Worm (Caenorhabditis elegans): ENCODE data around the gene fdgt-2.

Gene fdgt-2

ce11 chrII:8428947-8429919 is 11.8 kb downstream of the fdgt-2 start:
- TF ChIP-seq med-1 (GFP tag; optimal IDR thresholded peaks at IDR 0.05; ENCODE audit: insufficient read depth) (no peak), T22C8.4 (GFP tag; IDR thresholded peaks at IDR 0.05) (no peak), tab-1 (GFP tag; IDR thresholded peaks at IDR 0.05) (no peak), ztf-23 (GFP tag; IDR thresholded peaks at IDR 0.05) (no peak), flt-1 (GFP tag; IDR thresholded peaks at IDR 0.05) (no peak), ztf-29 (GFP tag; IDR thresholded peaks at IDR 0.05) (no peak), cog-1 (tag; optimal IDR thresholded peaks at IDR 0.05) (no peak), ref-1 (GFP tag; conservative IDR thresholded peaks at IDR 0.05) (no peak), klf-2 (GFP tag; conservative IDR thresholded peaks at IDR 0.05) (no peak)

DNA sequence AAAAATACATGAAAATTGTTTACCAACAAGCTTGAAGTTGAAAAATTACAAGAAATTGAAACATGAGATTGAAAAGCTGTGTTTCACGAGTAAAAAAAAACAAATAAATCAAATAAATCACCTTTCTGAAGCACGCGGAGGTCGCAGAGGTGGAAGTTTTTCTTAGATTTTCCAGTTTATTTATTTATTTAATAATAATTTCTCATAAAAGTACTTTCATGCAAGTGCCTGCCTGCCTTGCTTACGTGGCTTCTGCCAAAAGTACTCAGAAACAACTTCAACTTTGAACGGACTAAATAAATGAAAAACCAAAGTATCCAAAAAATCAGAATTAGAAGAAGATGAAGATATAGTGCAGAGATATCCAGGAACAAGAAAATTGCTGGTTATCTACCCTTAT is 14.5 kb downstream of the fdgt-2 start, which contains the start of gene acp-2:
acp-2 (minus strand) TSS at position 101 of the 400 bp plus-strand sequence.
- TF ChIP-seq cog-1 (tag; optimal IDR thresholded peaks at IDR 0.05) (no peak), T22C8.4 (GFP tag; IDR thresholded peaks at IDR 0.05) (no peak), ref-1 (GFP tag; conservative IDR thresholded peaks at IDR 0.05) (no peak), flt-1 (GFP tag; IDR thresholded peaks at IDR 0.05) (no peak), med-1 (GFP tag; optimal IDR thresholded peaks at IDR 0.05; ENCODE audit: insufficient read depth) (no peak), tab-1 (GFP tag; IDR thresholded peaks at IDR 0.05) (no peak)

- TF ChIP-seq med-1 (GFP tag; optimal IDR thresholded peaks at IDR 0.05; ENCODE audit: insufficient read depth) (no peak), klf-2 (GFP tag; conservative IDR thresholded peaks at IDR 0.05) (no peak), ztf-29 (GFP tag; IDR thresholded peaks at IDR 0.05) (no peak), T22C8.4 (GFP tag; IDR thresholded peaks at IDR 0.05) (no peak), flt-1 (GFP tag; IDR thresholded peaks at IDR 0.05) (no peak), ref-1 (GFP tag; conservative IDR thresholded peaks at IDR 0.05) (no peak), tab-1 (GFP tag; IDR thresholded peaks at IDR 0.05) (no peak), ztf-23 (GFP tag; IDR thresholded peaks at IDR 0.05) (no peak), cog-1 (tag; optimal IDR thresholded peaks at IDR 0.05) (no peak)
Measured at ce11 chrII:8435005-8435404, 17.6 kb downstream of the fdgt-2 start, which contains the start of gene acp-4. Gene acp-4 (minus strand): TSS chrII:8435105.

ce11 chrII:8437035-8437434 is 19.6 kb downstream of the fdgt-2 start, which contains the start of gene acp-3:
Gene acp-3 (minus strand): TSS chrII:8437135.
- TF ChIP-seq cog-1 (tag; optimal IDR thresholded peaks at IDR 0.05) (no peak), med-1 (GFP tag; optimal IDR thresholded peaks at IDR 0.05; ENCODE audit: insufficient read depth) (no peak), flt-1 (GFP tag; IDR thresholded peaks at IDR 0.05) (no peak), klf-2 (GFP tag; conservative IDR thresholded peaks at IDR 0.05) (no peak), ztf-29 (GFP tag; IDR thresholded peaks at IDR 0.05) (no peak), ref-1 (GFP tag; conservative IDR thresholded peaks at IDR 0.05) (no peak), T22C8.4 (GFP tag; IDR thresholded peaks at IDR 0.05) (no peak), ztf-23 (GFP tag; IDR thresholded peaks at IDR 0.05) (no peak), tab-1 (GFP tag; IDR thresholded peaks at IDR 0.05) (no peak)

DNA sequence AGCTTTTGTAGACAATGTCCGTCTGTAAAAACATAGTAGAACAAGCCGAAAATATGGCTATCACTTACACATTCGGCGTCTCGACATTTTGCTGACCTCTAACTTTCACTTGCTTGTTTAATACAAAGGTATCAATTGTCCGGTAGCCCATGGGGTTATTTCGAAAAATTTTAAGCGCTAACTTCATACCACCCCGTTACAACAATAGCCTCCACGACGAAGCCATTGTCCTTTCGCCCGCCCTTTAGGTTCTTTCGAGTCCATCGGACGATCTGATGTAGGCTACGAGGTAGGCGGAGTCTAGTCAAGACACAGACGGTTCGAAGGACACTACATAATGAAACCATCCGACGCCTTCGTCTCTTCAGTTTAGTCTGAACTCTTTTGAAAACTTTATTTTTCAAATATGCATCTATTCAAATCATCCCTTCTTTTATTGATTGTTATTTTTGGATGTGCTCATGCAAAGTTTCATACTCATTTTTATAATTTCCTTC is 21.4 kb downstream of the fdgt-2 start, which contains the start of gene lips-10:
lips-10 (plus strand) TSS at position 378 of the 497 bp plus-strand sequence.
- no peak for TF ChIP-seq ref-1 (GFP tag; conservative IDR thresholded peaks at IDR 0.05)
- TF ChIP-seq ztf-23 (GFP tag; IDR thresholded peaks at IDR 0.05), result no peak
- TF ChIP-seq cog-1 (tag; optimal IDR thresholded peaks at IDR 0.05), result no peak
- TF ChIP-seq T22C8.4 (GFP tag; IDR thresholded peaks at IDR 0.05), result no peak
- TF ChIP-seq tab-1 (GFP tag; IDR thresholded peaks at IDR 0.05), result no peak
- no peak for TF ChIP-seq klf-2 (GFP tag; conservative IDR thresholded peaks at IDR 0.05)
- TF ChIP-seq flt-1 (GFP tag; IDR thresholded peaks at IDR 0.05), result no peak
- no peak for TF ChIP-seq med-1 (GFP tag; optimal IDR thresholded peaks at IDR 0.05; ENCODE audit: insufficient read depth)
- no peak for TF ChIP-seq ztf-29 (GFP tag; IDR thresholded peaks at IDR 0.05)

- TF ChIP-seq flt-1 (GFP tag; IDR thresholded peaks at IDR 0.05) (no peak), cog-1 (tag; optimal IDR thresholded peaks at IDR 0.05) (no peak), T22C8.4 (GFP tag; IDR thresholded peaks at IDR 0.05) (no peak), med-1 (GFP tag; optimal IDR thresholded peaks at IDR 0.05; ENCODE audit: insufficient read depth) (no peak), ztf-29 (GFP tag; IDR thresholded peaks at IDR 0.05) (no peak), klf-2 (GFP tag; conservative IDR thresholded peaks at IDR 0.05) (no peak), tab-1 (GFP tag; IDR thresholded peaks at IDR 0.05) (no peak)
Measured at ce11 chrII:8440097-8440496, 22.7 kb downstream of the fdgt-2 start.

DNA sequence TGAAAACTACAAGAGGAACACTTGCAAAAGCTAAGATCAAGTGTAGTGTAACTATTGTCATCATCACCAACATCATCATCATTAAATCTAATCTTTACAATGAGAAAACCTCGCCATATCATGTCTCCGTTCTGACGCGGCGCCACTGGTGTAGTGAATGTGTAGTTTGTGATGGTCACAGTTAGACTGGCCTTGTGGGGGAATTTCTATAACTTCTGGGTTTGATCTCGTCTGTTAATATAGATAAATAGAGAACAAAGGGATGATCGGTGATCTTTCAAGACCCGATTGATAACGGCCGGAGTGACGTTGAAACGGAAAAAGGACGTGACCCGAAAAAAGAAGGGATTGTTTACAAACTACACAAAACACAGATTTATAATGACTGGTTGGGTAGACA is 23.4 kb downstream of the fdgt-2 start:
- TF ChIP-seq flt-1 (GFP tag; IDR thresholded peaks at IDR 0.05), result no peak
- no peak for TF ChIP-seq ztf-29 (GFP tag; IDR thresholded peaks at IDR 0.05)
- TF ChIP-seq med-1 (GFP tag; optimal IDR thresholded peaks at IDR 0.05; ENCODE audit: insufficient read depth), result no peak
- no peak for TF ChIP-seq cog-1 (tag; optimal IDR thresholded peaks at IDR 0.05)
- TF ChIP-seq klf-2 (GFP tag; conservative IDR thresholded peaks at IDR 0.05), result no peak
- no peak for TF ChIP-seq ztf-23 (GFP tag; IDR thresholded peaks at IDR 0.05)
- TF ChIP-seq tab-1 (GFP tag; IDR thresholded peaks at IDR 0.05), result no peak
- no peak for TF ChIP-seq ref-1 (GFP tag; conservative IDR thresholded peaks at IDR 0.05)
- TF ChIP-seq T22C8.4 (GFP tag; IDR thresholded peaks at IDR 0.05), result no peak

ce11 chrII:8441519-8441918 is 24.1 kb downstream of the fdgt-2 start:
- TF ChIP-seq med-1 (GFP tag; optimal IDR thresholded peaks at IDR 0.05; ENCODE audit: insufficient read depth), result no peak
- no peak for TF ChIP-seq ztf-23 (GFP tag; IDR thresholded peaks at IDR 0.05)
- no peak for TF ChIP-seq cog-1 (tag; optimal IDR thresholded peaks at IDR 0.05)
- TF ChIP-seq ztf-29 (GFP tag; IDR thresholded peaks at IDR 0.05), result no peak
- no peak for TF ChIP-seq tab-1 (GFP tag; IDR thresholded peaks at IDR 0.05)
- no peak for TF ChIP-seq klf-2 (GFP tag; conservative IDR thresholded peaks at IDR 0.05)
- TF ChIP-seq ref-1 (GFP tag; conservative IDR thresholded peaks at IDR 0.05), result no peak
- TF ChIP-seq T22C8.4 (GFP tag; IDR thresholded peaks at IDR 0.05), result no peak
- no peak for TF ChIP-seq flt-1 (GFP tag; IDR thresholded peaks at IDR 0.05)

ce11 chrII:8442176-8442575 is 24.8 kb downstream of the fdgt-2 start:
- TF ChIP-seq cog-1 (tag; optimal IDR thresholded peaks at IDR 0.05), result no peak
- TF ChIP-seq ztf-23 (GFP tag; IDR thresholded peaks at IDR 0.05), result no peak
- no peak for TF ChIP-seq klf-2 (GFP tag; conservative IDR thresholded peaks at IDR 0.05)
- TF ChIP-seq flt-1 (GFP tag; IDR thresholded peaks at IDR 0.05), result no peak
- no peak for TF ChIP-seq T22C8.4 (GFP tag; IDR thresholded peaks at IDR 0.05)
- TF ChIP-seq ref-1 (GFP tag; conservative IDR thresholded peaks at IDR 0.05), result no peak
- TF ChIP-seq tab-1 (GFP tag; IDR thresholded peaks at IDR 0.05), result no peak
- no peak; the same call in 1 of the 2 replicates for TF ChIP-seq ztf-29 (GFP tag; IDR thresholded peaks at IDR 0.05)
- TF ChIP-seq med-1 (GFP tag; optimal IDR thresholded peaks at IDR 0.05; ENCODE audit: insufficient read depth), result no peak
